Worm (Caenorhabditis elegans) whole organism, early embryonic: ENCODE data around the gene syp-2.

ENCODE experiments used
- B0310.2 ChIP-seq: sonication (generic microtip); optimal IDR thresholded peaks from 2 replicates; lab custom pipeline; 2016; ENCODE audit warnings: mild to moderate bottlenecking, missing genetic modification characterization, missing compliant biosample characterization
- aly-1 ChIP-seq: sonication (generic microtip); optimal IDR thresholded peaks from 2 replicates; lab custom pipeline; 2016; ENCODE audit warnings: missing genetic modification characterization, missing compliant biosample characterization
- ama-1 ChIP-seq: fragments of 150-350 bp; optimal IDR thresholded peaks from 2 replicates; lab custom pipeline; 2014
- ceh-13 ChIP-seq: fragments of 200-800 bp; sonication (Bioruptor generic); optimal IDR thresholded peaks from 2 replicates; lab custom pipeline; 2018; ENCODE audit warnings: mild to moderate bottlenecking, missing genetic modification characterization, missing compliant biosample characterization
- flt-1 ChIP-seq: fragments of 200-800 bp; sonication (Bioruptor generic); IDR thresholded peaks from 2 replicates; pipeline ENCODE4 v1.3.6; 2022; ENCODE audit warnings: missing genetic modification characterization, missing compliant biosample characterization
- hmbx-1 ChIP-seq: sonication (generic microtip); optimal IDR thresholded peaks from 2 replicates; lab custom pipeline; 2016; ENCODE audit warnings: mild to moderate bottlenecking, missing genetic modification characterization, missing compliant biosample characterization
- hmg-4 ChIP-seq: fragments of 200-800 bp; sonication (Bioruptor generic); optimal IDR thresholded peaks from 2 replicates; lab custom pipeline; 2018; ENCODE audit warnings: mild to moderate bottlenecking, missing genetic modification characterization, missing compliant biosample characterization
- hnd-1 ChIP-seq: sonication (generic microtip); optimal IDR thresholded peaks from 2 replicates; lab custom pipeline; 2016; ENCODE audit warnings: missing genetic modification characterization, missing compliant biosample characterization
- pes-1 ChIP-seq: fragments of 200-800 bp; sonication (Bioruptor generic); IDR thresholded peaks from 2 replicates; pipeline ENCODE4 v1.3.6; 2022; ENCODE audit warnings: missing genetic modification reagents, missing genetic modification characterization, missing compliant biosample characterization
- scrt-1 ChIP-seq: fragments of 200-800 bp; sonication (Bioruptor generic); IDR thresholded peaks from 2 replicates; pipeline ENCODE4 v1.3.6; 2022; ENCODE audit warnings: missing genetic modification characterization, missing compliant biosample characterization
- sea-1 ChIP-seq: fragments of 200-800 bp; sonication (Bioruptor generic); conservative IDR thresholded peaks from 2 replicates; pipeline ENCODE4 v1.3.6; 2022; ENCODE audit warnings: missing genetic modification characterization, missing compliant biosample characterization
- tbx-11 ChIP-seq: fragments of 200-800 bp; sonication (Bioruptor generic); IDR thresholded peaks from 2 replicates; pipeline ENCODE4 v1.3.6; 2022; ENCODE audit warnings: missing genetic modification characterization, missing compliant biosample characterization
- tra-4 ChIP-seq: sonication (generic microtip); optimal IDR thresholded peaks from 2 replicates; lab custom pipeline; 2017; ENCODE audit warnings: missing genetic modification characterization, missing compliant biosample characterization

- no peak for TF ChIP-seq hmg-4 (GFP tag; lab: Kevin White, UChicago)
- no peak for TF ChIP-seq tbx-11 (GFP tag; lab: Robert Waterston, UW)
- no peak for TF ChIP-seq pes-1
- no peak for TF ChIP-seq ama-1 (lab: Kevin White, UChicago)
- TF ChIP-seq hmbx-1, result no peak
- TF ChIP-seq flt-1, result no peak
- TF ChIP-seq sea-1, result no peak
- TF ChIP-seq aly-1 (tag; lab: Kevin White, UChicago), result no peak
- TF ChIP-seq scrt-1, result no peak
- TF ChIP-seq B0310.2 (tag; lab: Kevin White, UChicago), result no peak
- TF ChIP-seq ceh-13 (GFP tag; lab: Kevin White, UChicago), result no peak
- TF ChIP-seq tra-4 (tag; lab: Kevin White, UChicago), result no peak
- no peak for TF ChIP-seq hnd-1 (tag; lab: Kevin White, UChicago)
These were observed 26.3 kb upstream of the syp-2 start for ce11 chrV:5509966-5510365.
